Fruit fly (Drosophila melanogaster): Measurements from ENCODE around the gene wg.

DNA sequence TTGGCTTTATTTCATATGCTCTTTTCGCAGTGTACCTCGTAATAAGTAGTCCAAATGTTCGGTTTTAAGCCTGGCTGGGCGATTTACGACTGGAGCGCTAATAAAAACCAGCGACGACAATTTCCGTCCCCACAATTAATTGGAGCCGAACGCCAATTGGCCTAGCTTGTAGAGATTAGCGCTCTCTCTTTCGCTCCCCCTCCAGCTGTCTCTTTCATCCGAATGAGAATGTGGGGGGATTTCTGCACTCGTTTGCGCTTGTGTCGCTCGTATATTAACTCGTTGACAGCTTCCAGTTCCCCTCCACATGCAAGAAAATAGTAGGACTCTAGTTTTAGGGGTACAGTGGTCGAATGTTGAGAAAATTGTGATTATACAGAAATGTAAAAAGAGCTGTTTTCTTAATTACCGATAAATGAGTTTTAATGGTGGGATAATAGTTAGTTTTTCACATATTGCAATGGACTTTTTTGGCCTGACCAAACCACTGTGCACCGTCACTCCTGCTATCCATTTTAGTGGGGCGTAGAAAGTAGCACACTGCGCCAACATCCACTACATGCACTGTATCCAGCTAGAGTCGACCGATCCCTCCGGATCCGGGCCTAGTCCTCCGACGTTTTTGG is 6.4 kb downstream of the wg start:
- TF ChIP-seq Rel (GFP tag; optimal IDR thresholded peaks at IDR 0.05), result no peak
- no peak for TF ChIP-seq Rel (tag; optimal IDR thresholded peaks at IDR 0.05)
- no peak for TF ChIP-seq psq (GFP tag; optimal IDR thresholded peaks at IDR 0.05)
- TF ChIP-seq N (GFP tag; optimal IDR thresholded peaks at IDR 0.05), result no peak
- no peak for TF ChIP-seq usp (GFP tag; optimal IDR thresholded peaks at IDR 0.05)
- no peak for TF ChIP-seq h (GFP tag; optimal IDR thresholded peaks at IDR 0.05)
- TF ChIP-seq sv (GFP tag; optimal IDR thresholded peaks at IDR 0.05), result no peak
- TF ChIP-seq pan (optimal IDR thresholded peaks at IDR 0.05), result no peak

All from whole organism, wandering third instar larva.